In the genomic region with DNA sequence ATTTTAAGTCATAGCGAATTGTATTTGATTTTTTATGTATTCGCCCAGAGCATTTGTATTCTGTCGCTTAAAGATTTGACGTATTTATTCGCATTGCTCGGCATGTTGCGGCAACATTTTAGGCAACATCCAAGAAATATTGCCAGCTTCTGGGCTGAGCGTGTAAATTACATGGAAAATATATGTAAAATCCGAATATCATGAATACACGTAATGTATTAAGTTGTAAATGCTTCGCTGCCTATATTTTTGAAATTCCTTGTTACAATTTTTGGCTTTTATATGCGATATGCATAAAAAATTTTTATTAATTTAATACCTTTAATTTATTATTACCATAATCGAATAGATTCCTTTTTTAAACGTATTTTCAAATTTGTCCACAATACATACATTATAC, we compare ENCODE assay signal across 3 fruit fly cellular contexts.
TF ChIP-seq lines count a peak whose summit lies in the region.

No protein-coding gene starts in this region.

- peak; percentile 72 for TF ChIP-seq CTCF in whole organism, embryonic (GFP tag; optimal IDR thresholded peaks at IDR 0.05; lab: Kevin White, UChicago)

TF ChIP-seq in whole organism, embryonic, 481 proteins besides CTCF, POLR2A, EP300 and RAD21:
- TF ChIP-seq CG16813 (GFP tag; IDR thresholded peaks at IDR 0.05; lab: Robert Waterston, UW; ENCODE audit: partially characterized antibody): peak; percentile 40; the same call in 1 of the 3 replicates
- 0 out of 3 replicates have a peak, but pooled peaks have one; percentile 56 for TF ChIP-seq CG2199 (GFP tag; IDR thresholded peaks at IDR 0.05; lab: Robert Waterston, UW)
- peak; percentile 61 for TF ChIP-seq CG6791 (GFP tag; IDR thresholded peaks at IDR 0.05; lab: Robert Waterston, UW; ENCODE audit: partially characterized antibody)
- no peak for TF ChIP-seq CG10267 (tag; optimal IDR thresholded peaks at IDR 0.05; lab: Kevin White, UChicago)
- TF ChIP-seq inv (GFP tag; IDR thresholded peaks at IDR 0.05; lab: Robert Waterston, UW; ENCODE audit: partially characterized antibody): 0 out of 2 replicates have a peak, but pooled peaks have one; percentile 32
- TF ChIP-seq CG9437 (GFP tag; optimal IDR thresholded peaks at IDR 0.05; lab: Kevin White, UChicago): peak; percentile 60
- peak; percentile 100 for TF ChIP-seq CG11504 (tag; optimal IDR thresholded peaks at IDR 0.05; lab: Kevin White, UChicago)
- TF ChIP-seq Trl (optimal IDR thresholded peaks at IDR 0.05; lab: Kevin White, UChicago): no peak
- TF ChIP-seq Trl (GFP tag; optimal IDR thresholded peaks at IDR 0.05; lab: Kevin White, UChicago): no peak
- TF ChIP-seq amos (GFP tag; IDR thresholded peaks at IDR 0.05; lab: Robert Waterston, UW; ENCODE audit: partially characterized antibody): peak; percentile 67
- TF ChIP-seq Med (GFP tag; lab: Kevin White, UChicago): peak; percentile 30
- no peak for TF ChIP-seq her (GFP tag; optimal IDR thresholded peaks at IDR 0.05; lab: Kevin White, UChicago)
- TF ChIP-seq stwl (tag; optimal IDR thresholded peaks at IDR 0.05; lab: Kevin White, UChicago): peak; percentile 51
- TF ChIP-seq Dip3 (GFP tag; optimal IDR thresholded peaks at IDR 0.05; lab: Kevin White, UChicago): no peak
- no peak for TF ChIP-seq CG1832 (GFP tag; optimal IDR thresholded peaks at IDR 0.05; lab: Kevin White, UChicago)
- TF ChIP-seq btn (GFP tag; optimal IDR thresholded peaks at IDR 0.05; lab: Kevin White, UChicago): no peak
- TF ChIP-seq usp (GFP tag; optimal IDR thresholded peaks at IDR 0.05; lab: Kevin White, UChicago): no peak
- TF ChIP-seq sna (GFP tag; IDR thresholded peaks at IDR 0.05; lab: Robert Waterston, UW; ENCODE audit: partially characterized antibody): no peak
- peak; percentile 56 for TF ChIP-seq knrl (GFP tag; IDR thresholded peaks at IDR 0.05; lab: Robert Waterston, UW; ENCODE audit: partially characterized antibody)
- no peak for TF ChIP-seq Nf-YB (GFP tag; optimal IDR thresholded peaks at IDR 0.05; lab: Kevin White, UChicago)
- peak; percentile 67 for TF ChIP-seq Bgb (GFP tag; IDR thresholded peaks at IDR 0.05; lab: Robert Waterston, UW; ENCODE audit: partially characterized antibody)

TF ChIP-seq in whole organism, pupa, 21 proteins besides CTCF, POLR2A, EP300 and RAD21:
- TF ChIP-seq D1 (tag; optimal IDR thresholded peaks at IDR 0.05; lab: Kevin White, UChicago) (peak; percentile 60), EcR (GFP tag; optimal IDR thresholded peaks at IDR 0.05; lab: Kevin White, UChicago) (no peak), CG15710 (tag; optimal IDR thresholded peaks at IDR 0.05; lab: Kevin White, UChicago) (no peak), CG10348 (GFP tag; IDR thresholded peaks at IDR 0.05; lab: Robert Waterston, UW) (no peak), CG9948 (tag; optimal IDR thresholded peaks at IDR 0.05; lab: Kevin White, UChicago) (no peak)

TF ChIP-seq in whole organism, wandering third instar larva, 38 proteins besides CTCF, POLR2A, EP300 and RAD21:
- TF ChIP-seq Hr78 (GFP tag; optimal IDR thresholded peaks at IDR 0.05; lab: Kevin White, UChicago) (no peak), Myc (optimal IDR thresholded peaks at IDR 0.05; lab: Kevin White, UChicago) (peak; percentile 38)
